Worm (Caenorhabditis elegans): ENCODE data around the gene W08A12.3.

Gene W08A12.3

ce11 chrV:3706893-3707292, 24.2 kb downstream of the W08A12.3 start:
- TF ChIP-seq xnd-1 (tag; optimal IDR thresholded peaks at IDR 0.05) (no peak), athp-1 (tag; optimal IDR thresholded peaks at IDR 0.05) (no peak), bed-2 (GFP tag; IDR thresholded peaks at IDR 0.05) (no peak), ama-1 (optimal IDR thresholded peaks at IDR 0.05) (no peak), ama-1 (GFP tag; optimal IDR thresholded peaks at IDR 0.05) (no peak), K12H6.12 (tag; optimal IDR thresholded peaks at IDR 0.05) (no peak), Y79H2A.3 (GFP tag; conservative IDR thresholded peaks at IDR 0.05) (no peak), egrh-3 (GFP tag; IDR thresholded peaks at IDR 0.05) (peak; percentile 87; the same call in 1 of the 2 replicates), dpl-1 (GFP tag; optimal IDR thresholded peaks at IDR 0.05) (no peak), atf-7 (tag; optimal IDR thresholded peaks at IDR 0.05) (no peak), cebp-2 (GFP tag; IDR thresholded peaks at IDR 0.05) (no peak), Y67H2A.10 (GFP tag; conservative IDR thresholded peaks at IDR 0.05) (no peak), B0336.3 (GFP tag; IDR thresholded peaks at IDR 0.05) (no peak), akir-1 (GFP tag; optimal IDR thresholded peaks at IDR 0.05) (peak; percentile 6), sdz-38 (tag; optimal IDR thresholded peaks at IDR 0.05) (no peak), lsl-1 (GFP tag; optimal IDR thresholded peaks at IDR 0.05) (no peak), hsf-1 (GFP tag; IDR thresholded peaks at IDR 0.05) (no peak), zfh-2 (GFP tag; conservative IDR thresholded peaks at IDR 0.05) (peak; percentile 75), pbrm-1 (GFP tag; IDR thresholded peaks at IDR 0.05) (no peak), dpff-1 (tag; optimal IDR thresholded peaks at IDR 0.05) (no peak), ceh-58 (GFP tag; IDR thresholded peaks at IDR 0.05) (no peak), F49E8.2 (tag; optimal IDR thresholded peaks at IDR 0.05; ENCODE audit: insufficient read depth) (no peak), chd-7 (tag; optimal IDR thresholded peaks at IDR 0.05) (no peak), madf-10 (tag; optimal IDR thresholded peaks at IDR 0.05) (no peak), Y95B8A.8 (GFP tag; IDR thresholded peaks at IDR 0.05) (no peak), mxl-1 (tag; optimal IDR thresholded peaks at IDR 0.05) (no peak), lir-1 (GFP tag; conservative IDR thresholded peaks at IDR 0.05) (no peak)

ce11 chrV:3707560-3707959, 24.9 kb downstream of the W08A12.3 start:
- TF ChIP-seq nfyb-1 (GFP tag; IDR thresholded peaks at IDR 0.05) = peak; percentile 29; the same call in 1 of the 2 replicates

ce11 chrV:3711544-3711943, 28.9 kb downstream of the W08A12.3 start:
- peak; percentile 5 for TF ChIP-seq akir-1 (GFP tag; optimal IDR thresholded peaks at IDR 0.05)
- no peak for TF ChIP-seq bed-2 (GFP tag; IDR thresholded peaks at IDR 0.05)

- TF ChIP-seq ztf-22 (GFP tag; optimal IDR thresholded peaks at IDR 0.05) = no peak
- TF ChIP-seq ZK185.1 (tag; optimal IDR thresholded peaks at IDR 0.05; ENCODE audit: poor library complexity, severe bottlenecking) = no peak
- no peak for TF ChIP-seq F57C9.4 (tag; optimal IDR thresholded peaks at IDR 0.05)
- no peak for TF ChIP-seq F33H1.4 (GFP tag; IDR thresholded peaks at IDR 0.05)
- no peak for TF ChIP-seq F39B2.1 (GFP tag; IDR thresholded peaks at IDR 0.05)
- TF ChIP-seq madf-10 (tag; optimal IDR thresholded peaks at IDR 0.05) = peak; percentile 5
- no peak for TF ChIP-seq madf-6 (GFP tag; IDR thresholded peaks at IDR 0.05)
- TF ChIP-seq F57A8.1 (GFP tag; optimal IDR thresholded peaks at IDR 0.05) = no peak
- TF ChIP-seq pha-4 (tag; optimal IDR thresholded peaks at IDR 0.05) = no peak
- TF ChIP-seq cebp-1 (GFP tag; IDR thresholded peaks at IDR 0.05) = 0 out of 2 replicates have a peak, but pooled peaks have one; percentile 14
- peak; percentile 57 for TF ChIP-seq cebp-1 (tag; optimal IDR thresholded peaks at IDR 0.05)
- TF ChIP-seq snpc-1.1 (tag; optimal IDR thresholded peaks at IDR 0.05; ENCODE audit: insufficient read depth) = no peak
- TF ChIP-seq atf-7 (tag; optimal IDR thresholded peaks at IDR 0.05) = peak; percentile 18
- no peak for TF ChIP-seq nfya-2 (GFP tag; IDR thresholded peaks at IDR 0.05)
- TF ChIP-seq nhr-179 (tag; optimal IDR thresholded peaks at IDR 0.05) = no peak
- TF ChIP-seq attf-5 (GFP tag; optimal IDR thresholded peaks at IDR 0.05) = no peak
- TF ChIP-seq repo-1 (tag; optimal IDR thresholded peaks at IDR 0.05) = peak; percentile 31
- no peak for TF ChIP-seq B0336.3 (GFP tag; IDR thresholded peaks at IDR 0.05)
- TF ChIP-seq ztf-6 (GFP tag; IDR thresholded peaks at IDR 0.05) = no peak
- TF ChIP-seq K11D2.4 (GFP tag; IDR thresholded peaks at IDR 0.05) = peak; percentile 35; the same call in 1 of the 2 replicates
- 0 out of 2 replicates have a peak, but pooled peaks have one; percentile 9 for TF ChIP-seq nfyb-1 (GFP tag; IDR thresholded peaks at IDR 0.05)
- TF ChIP-seq hlh-26 (GFP tag; conservative IDR thresholded peaks at IDR 0.05) = no peak
These were observed 29.5 kb downstream of the W08A12.3 start for ce11 chrV:3712192-3712591.
